Fruit fly (Drosophila melanogaster) whole organism, embryonic: ENCODE results near the gene rdo.
A peak's percentile ranks its signal among the peaks of the same experiment; 100 is the strongest.

Source experiments
- Atf6 ChIP-seq: fragments of 200-800 bp; sonication (Bioruptor generic); IDR thresholded peaks from 2 replicates; pipeline ENCODE4 v1.3.6; 2022; ENCODE audit warnings: missing biosample characterization, missing genetic modification characterization
- CG11456 ChIP-seq: fragments of 200-800 bp; sonication (Bioruptor generic); IDR thresholded peaks from 3 replicates; pipeline ENCODE4 v1.3.6; 2022; ENCODE audit warnings: missing biosample characterization, missing genetic modification characterization
- CG14710 ChIP-seq: fragments of 200-800 bp; sonication (Bioruptor generic); optimal IDR thresholded peaks from 3 replicates; lab custom pipeline; 2019; ENCODE audit warnings: missing biosample characterization, mild to moderate bottlenecking, missing genetic modification characterization, moderate library complexity
- CG14860 ChIP-seq: fragments of 200-800 bp; sonication (Bioruptor generic); IDR thresholded peaks from 3 replicates; pipeline ENCODE4 v1.3.6; 2022; ENCODE audit warnings: missing biosample characterization, missing genetic modification characterization; ENCODE audit not compliant: partially characterized antibody
- CG14965 ChIP-seq: fragments of 200-800 bp; sonication (Bioruptor generic); optimal IDR thresholded peaks from 2 replicates; lab custom pipeline; 2016; ENCODE audit warnings: missing biosample characterization, missing genetic modification characterization, borderline replicate concordance
- CG16779 ChIP-seq: fragments of 200-800 bp; sonication (Bioruptor generic); IDR thresholded peaks from 2 replicates; pipeline ENCODE4 v1.3.6; 2022; ENCODE audit warnings: missing biosample characterization, missing genetic modification characterization
- CG3065 ChIP-seq: fragments of 200-800 bp; sonication (Bioruptor generic); optimal IDR thresholded peaks from 2 replicates; lab custom pipeline; 2016; ENCODE audit warnings: missing biosample characterization, missing genetic modification characterization
- CG4424 ChIP-seq: fragments of 200-800 bp; sonication (Bioruptor generic); optimal IDR thresholded peaks from 3 replicates; lab custom pipeline; 2016; ENCODE audit warnings: missing biosample characterization, missing genetic modification characterization
- CG4854 ChIP-seq: fragments of 200-800 bp; sonication (Bioruptor generic); optimal IDR thresholded peaks from 2 replicates; lab custom pipeline; 2016; ENCODE audit warnings: missing biosample characterization, missing genetic modification characterization, inconsistent platforms
- CG5180 ChIP-seq: fragments of 200-800 bp; sonication (Bioruptor generic); optimal IDR thresholded peaks from 3 replicates; lab custom pipeline; 2017; ENCODE audit warnings: missing biosample characterization, missing genetic modification characterization, mild to moderate bottlenecking, moderate library complexity, missing genetic modification reagents
- CG5953 ChIP-seq: fragments of 200-800 bp; sonication (Bioruptor generic); IDR thresholded peaks from 2 replicates; pipeline ENCODE4 v1.3.6; 2022; ENCODE audit warnings: missing biosample characterization, missing genetic modification characterization
- CG7839 ChIP-seq: fragments of 200-800 bp; sonication (Bioruptor generic); optimal IDR thresholded peaks from 3 replicates; lab custom pipeline; 2018; ENCODE audit warnings: missing biosample characterization, mild to moderate bottlenecking, missing genetic modification characterization, moderate library complexity
- CG8478 ChIP-seq: fragments of >200 bp; optimal IDR thresholded peaks from 2 replicates; lab custom pipeline; 2018
- CG9609 ChIP-seq: fragments of 200-800 bp; sonication (Bioruptor generic); optimal IDR thresholded peaks from 3 replicates; lab custom pipeline; 2016; ENCODE audit warnings: missing biosample characterization, missing genetic modification characterization
- Doc3 ChIP-seq: fragments of 200-800 bp; sonication (Bioruptor generic); IDR thresholded peaks from 3 replicates; pipeline ENCODE4 v1.3.6; 2022; ENCODE audit warnings: missing biosample characterization, missing genetic modification characterization; ENCODE audit not compliant: partially characterized antibody
- Drgx ChIP-seq: fragments of 200-800 bp; sonication (Bioruptor generic); IDR thresholded peaks from 2 replicates; pipeline ENCODE4 v1.3.6; 2022; ENCODE audit warnings: missing biosample characterization, missing genetic modification characterization
- Ets65A ChIP-seq: fragments of 200-800 bp; sonication (Bioruptor generic); peaks from one replicate; lab custom pipeline; 2016; ENCODE audit warnings: missing biosample characterization, missing genetic modification characterization
- Fer3 ChIP-seq: fragments of 200-800 bp; sonication (Bioruptor generic); optimal IDR thresholded peaks from 2 replicates; lab custom pipeline; 2018; ENCODE audit warnings: missing biosample characterization, mild to moderate bottlenecking, missing genetic modification characterization, moderate library complexity
- GATAe ChIP-seq: fragments of 200-800 bp; sonication (Bioruptor generic); conservative IDR thresholded peaks from 2 replicates; pipeline ENCODE4 v1.3.6; 2022; ENCODE audit warnings: missing biosample characterization, missing genetic modification characterization
- H15 ChIP-seq: fragments of 200-800 bp; sonication (Bioruptor generic); IDR thresholded peaks from 3 replicates; pipeline ENCODE4 v1.3.6; 2022; ENCODE audit warnings: missing biosample characterization, missing genetic modification characterization
- Hmx ChIP-seq: fragments of 200-800 bp; sonication (Bioruptor generic); optimal IDR thresholded peaks from 2 replicates; lab custom pipeline; 2016; ENCODE audit warnings: missing biosample characterization, missing genetic modification characterization
- Lpt ChIP-seq: fragments of >200 bp; optimal IDR thresholded peaks from 2 replicates; lab custom pipeline; 2018; ENCODE audit warnings: missing biosample characterization, missing genetic modification characterization
- Trl ChIP-seq, 3 experiments: fragments of >200 bp in 2 of 3; fragments of 200-800 bp in 1 of 3; sonication (Bioruptor generic) in 1 of 3; optimal IDR thresholded peaks; 2 replicates in 1 of 3; 3 replicates in 2 of 3; lab custom pipeline; 2016 to 2017; ENCODE audit warnings: missing biosample characterization in 1 of 3, missing genetic modification characterization in 1 of 3
- Xbp1 ChIP-seq: fragments of 200-800 bp; sonication (Bioruptor generic); optimal IDR thresholded peaks from 3 replicates; lab custom pipeline; 2016; ENCODE audit warnings: missing biosample characterization, mild to moderate bottlenecking, missing genetic modification characterization
- btn ChIP-seq: fragments of 200-800 bp; sonication (Bioruptor generic); optimal IDR thresholded peaks from 2 replicates; lab custom pipeline; 2016; ENCODE audit warnings: missing biosample characterization, missing genetic modification characterization
- cg ChIP-seq: fragments of 200-800 bp; sonication (Bioruptor generic); optimal IDR thresholded peaks from 3 replicates; lab custom pipeline; 2019; ENCODE audit warnings: missing biosample characterization, mild to moderate bottlenecking, missing genetic modification characterization, moderate library complexity
- chif ChIP-seq, 2 experiments: fragments of 200-800 bp; sonication (Bioruptor generic); optimal IDR thresholded peaks; 3 replicates each; lab custom pipeline; 2016; ENCODE audit warnings: missing biosample characterization in 2 of 2, missing genetic modification characterization in 2 of 2
- chinmo ChIP-seq: fragments of 200-800 bp; sonication (Bioruptor generic); IDR thresholded peaks from 4 replicates; pipeline ENCODE4 v1.3.6; 2022; ENCODE audit warnings: missing biosample characterization, missing genetic modification characterization; ENCODE audit not compliant: partially characterized antibody
- dpn ChIP-seq, 2 experiments: fragments of 200-800 bp; sonication (Bioruptor generic); optimal IDR thresholded peaks; 3 replicates each; lab custom pipeline; 2016; ENCODE audit warnings: missing biosample characterization in 2 of 2, missing genetic modification characterization in 2 of 2
- fd64A ChIP-seq: fragments of 200-800 bp; sonication (Bioruptor generic); optimal IDR thresholded peaks from 3 replicates; lab custom pipeline; 2018; ENCODE audit warnings: missing biosample characterization, mild to moderate bottlenecking, missing genetic modification characterization
- pros ChIP-seq: fragments of 200-800 bp; sonication (Bioruptor generic); optimal IDR thresholded peaks from 3 replicates; lab custom pipeline; 2019; ENCODE audit warnings: missing biosample characterization, mild to moderate bottlenecking, missing genetic modification characterization, moderate library complexity
- pzg ChIP-seq: fragments of 200-800 bp; sonication (Bioruptor generic); optimal IDR thresholded peaks from 3 replicates; lab custom pipeline; 2018; ENCODE audit warnings: missing biosample characterization, mild to moderate bottlenecking, missing genetic modification characterization, moderate library complexity
- repo ChIP-seq: fragments of 200-800 bp; sonication (Bioruptor generic); optimal IDR thresholded peaks from 2 replicates; lab custom pipeline; 2016; ENCODE audit warnings: missing biosample characterization, missing genetic modification characterization
- sim ChIP-seq: fragments of 200-800 bp; sonication (Bioruptor generic); IDR thresholded peaks from 2 replicates; pipeline ENCODE4 v1.3.6; 2022; ENCODE audit warnings: missing biosample characterization, missing genetic modification characterization
- ssp ChIP-seq: fragments of 200-800 bp; sonication (Bioruptor generic); IDR thresholded peaks from 2 replicates; pipeline ENCODE4 v1.3.6; 2022; ENCODE audit warnings: missing biosample characterization, missing genetic modification characterization
- sug ChIP-seq: fragments of 200-800 bp; optimal IDR thresholded peaks from 2 replicates; lab custom pipeline; 2019; ENCODE audit warnings: missing biosample characterization, mild to moderate bottlenecking, missing genetic modification characterization, moderate library complexity
- wdn ChIP-seq: fragments of 200-800 bp; sonication (Bioruptor generic); IDR thresholded peaks from 2 replicates; pipeline ENCODE4 v1.3.6; 2022; ENCODE audit warnings: missing biosample characterization, missing genetic modification characterization
- zfh1 ChIP-seq: fragments of 200-800 bp; sonication (Bioruptor generic); IDR thresholded peaks from 3 replicates; pipeline ENCODE4 v1.3.6; 2022; ENCODE audit warnings: missing biosample characterization, missing genetic modification characterization

Gene rdo

dm6 chr2L:18081328-18081727 lies 69.1 kb downstream of the rdo start, which contains the start of gene ninaD:
Gene ninaD, plus strand, starts transcription at chr2L:18081628.
- TF ChIP-seq wdn (GFP tag; lab: Robert Waterston, UW) = no peak
- TF ChIP-seq pzg (GFP tag; lab: Kevin White, UChicago) = no peak
- 0 out of 3 replicates have a peak, but pooled peaks have one; percentile 47 for TF ChIP-seq CG11456 (GFP tag; lab: Robert Waterston, UW)

dm6 chr2L:18083956-18084355 lies 71.8 kb downstream of the rdo start, which contains the start of gene CG31741:
Gene CG31741, plus strand, starts transcription at chr2L:18084256.
- no peak for TF ChIP-seq Drgx (GFP tag; lab: Robert Waterston, UW)
- no peak for TF ChIP-seq fd64A (GFP tag; lab: Kevin White, UChicago)
- TF ChIP-seq Xbp1 = no peak

- no peak for TF ChIP-seq Atf6 (GFP tag; lab: Robert Waterston, UW)
- peak; percentile 92 for TF ChIP-seq Ets65A
- TF ChIP-seq, all 482 proteins: peak for 1
These were observed 79.5 kb downstream of the rdo start for dm6 chr2L:18091705-18092104.

DNA sequence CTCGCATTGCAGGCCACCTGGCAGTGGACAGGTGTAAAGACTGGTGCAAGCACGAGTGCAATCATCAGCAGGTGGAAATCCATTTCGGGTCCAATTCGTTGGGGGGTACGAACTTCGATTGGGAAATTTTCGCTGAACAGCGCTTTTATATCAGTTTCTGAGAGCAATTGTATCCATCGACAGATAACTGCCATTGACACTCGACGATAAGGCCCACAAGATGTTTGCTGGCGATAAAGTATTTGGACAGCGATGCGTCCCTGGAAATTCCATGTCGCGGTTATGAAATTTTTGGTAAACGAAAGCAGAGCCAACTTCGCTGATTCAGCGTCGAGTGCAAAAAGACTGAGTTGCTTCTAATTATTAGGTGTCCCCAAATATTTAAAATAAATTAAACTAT lies 80.0 kb downstream of the rdo start, which contains the start of gene CG15153:
Gene CG15153 (minus strand): TSS at position 101 of the 400 bp plus-strand sequence.
- TF ChIP-seq chinmo (GFP tag; lab: Robert Waterston, UW) (no peak), CG14965 (no peak), Ets65A (peak; percentile 47), Doc3 (GFP tag; lab: Robert Waterston, UW) (no peak)

dm6 chr2L:18096268-18096667 lies 84.1 kb downstream of the rdo start, which contains the start of gene Slc25A46b:
Gene Slc25A46b, plus strand, starts transcription at chr2L:18096568.
- TF ChIP-seq repo (GFP tag; lab: Kevin White, UChicago) = no peak
- no peak for TF ChIP-seq CG3065 (GFP tag; lab: Kevin White, UChicago)

- TF ChIP-seq Drgx (GFP tag; lab: Robert Waterston, UW) (no peak), Lpt (no peak), CG5180 (GFP tag; lab: Kevin White, UChicago) (no peak), ssp (no peak), sim (no peak), CG8478 (lab: Kevin White, UChicago) (no peak), CG4424 (no peak), CG5953 (GFP tag; lab: Robert Waterston, UW) (no peak), zfh1 (GFP tag; lab: Robert Waterston, UW) (no peak), CG14710 (no peak), CG9609 (GFP tag; lab: Kevin White, UChicago) (no peak)
- TF ChIP-seq, all 482 proteins: peak for 0
These were observed 100.3 kb downstream of the rdo start for dm6 chr2L:18112435-18112834.

DNA sequence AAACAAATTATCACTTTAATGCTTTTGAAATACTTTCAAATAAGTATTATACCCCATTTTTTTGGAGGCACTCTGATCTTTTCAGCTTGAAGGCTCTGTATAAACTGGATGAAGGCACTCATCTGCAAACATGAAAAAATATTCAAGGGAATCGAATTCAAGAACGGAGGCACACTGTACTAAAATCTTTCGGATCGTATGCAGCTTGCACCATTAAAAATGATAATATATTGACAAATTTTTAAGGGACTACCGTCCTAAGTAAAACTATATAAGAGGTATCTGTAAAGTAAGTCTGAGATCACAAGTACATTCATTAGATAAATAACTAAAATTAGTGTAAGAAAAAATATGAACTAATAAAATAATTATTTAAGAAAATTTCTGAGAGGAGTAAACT lies 100.9 kb downstream of the rdo start, which contains the start of gene CG44476:
Gene CG44476 (minus strand): TSS at position 101 of the 400 bp plus-strand sequence.
- TF ChIP-seq btn (no peak), CG7839 (tag; lab: Kevin White, UChicago) (no peak)

dm6 chr2L:18114176-18114703 lies 102.1 kb downstream of the rdo start, which contains the start of gene CG15152:
Gene CG15152, plus strand, starts transcription at chr2L:18114547.
- peak in 1 of 2 experiments; percentile 43 for TF ChIP-seq Trl (optimal IDR thresholded peaks at IDR 0.05; lab: Kevin White, UChicago)
- TF ChIP-seq Trl (GFP tag; optimal IDR thresholded peaks at IDR 0.05; lab: Kevin White, UChicago) = no peak
- no peak for TF ChIP-seq cg (GFP tag; lab: Kevin White, UChicago)
- no peak for TF ChIP-seq Fer3 (tag; lab: Kevin White, UChicago)
- peak; percentile 79 for TF ChIP-seq sug (tag; lab: Kevin White, UChicago)
- no peak for TF ChIP-seq chif (GFP tag; optimal IDR thresholded peaks at IDR 0.05; lab: Kevin White, UChicago)
- peak; percentile 61 for TF ChIP-seq pros (GFP tag; lab: Kevin White, UChicago)
- TF ChIP-seq CG4854 (GFP tag; lab: Kevin White, UChicago) = no peak
- TF ChIP-seq CG16779 = no peak
- no peak for TF ChIP-seq CG4424
- no peak for TF ChIP-seq Hmx
- no peak for TF ChIP-seq dpn (GFP tag; optimal IDR thresholded peaks at IDR 0.05; lab: Kevin White, UChicago)
- TF ChIP-seq CG14860 = no peak
- TF ChIP-seq GATAe (GFP tag; lab: Robert Waterston, UW) = peak; percentile 69
- no peak for TF ChIP-seq H15 (GFP tag; lab: Robert Waterston, UW)
